Worm (Caenorhabditis elegans) whole organism, early embryonic: ENCODE results near the gene F55C9.5.

Experiments
- B0310.2 ChIP-seq: sonication (generic microtip); optimal IDR thresholded peaks from 2 replicates; lab custom pipeline; 2016; ENCODE audit warnings: mild to moderate bottlenecking, missing genetic modification characterization, missing compliant biosample characterization
- F13C5.2 ChIP-seq: sonication (generic microtip); optimal IDR thresholded peaks from 2 replicates; lab custom pipeline; 2017; ENCODE audit warnings: mild to moderate bottlenecking, missing genetic modification characterization, inconsistent platforms, missing compliant biosample characterization
- aly-1 ChIP-seq: sonication (generic microtip); optimal IDR thresholded peaks from 2 replicates; lab custom pipeline; 2016; ENCODE audit warnings: missing genetic modification characterization, missing compliant biosample characterization
- ama-1 ChIP-seq: fragments of 150-350 bp; optimal IDR thresholded peaks from 2 replicates; lab custom pipeline; 2014
- ceh-36 ChIP-seq: sonication (generic microtip); optimal IDR thresholded peaks from 2 replicates; lab custom pipeline; 2016; ENCODE audit warnings: missing genetic modification characterization, inconsistent platforms, missing compliant biosample characterization
- ets-7 ChIP-seq: sonication (generic microtip); optimal IDR thresholded peaks from 2 replicates; lab custom pipeline; 2016; ENCODE audit warnings: missing genotype, missing genetic modification characterization, missing compliant biosample characterization
- flt-1 ChIP-seq: fragments of 200-800 bp; sonication (Bioruptor generic); IDR thresholded peaks from 2 replicates; pipeline ENCODE4 v1.3.6; 2022; ENCODE audit warnings: missing genetic modification characterization, missing compliant biosample characterization
- hmbx-1 ChIP-seq: sonication (generic microtip); optimal IDR thresholded peaks from 2 replicates; lab custom pipeline; 2016; ENCODE audit warnings: mild to moderate bottlenecking, missing genetic modification characterization, missing compliant biosample characterization
- hnd-1 ChIP-seq: sonication (generic microtip); optimal IDR thresholded peaks from 2 replicates; lab custom pipeline; 2016; ENCODE audit warnings: missing genetic modification characterization, missing compliant biosample characterization
- pes-1 ChIP-seq: fragments of 200-800 bp; sonication (Bioruptor generic); IDR thresholded peaks from 2 replicates; pipeline ENCODE4 v1.3.6; 2022; ENCODE audit warnings: missing genetic modification reagents, missing genetic modification characterization, missing compliant biosample characterization
- scrt-1 ChIP-seq: fragments of 200-800 bp; sonication (Bioruptor generic); IDR thresholded peaks from 2 replicates; pipeline ENCODE4 v1.3.6; 2022; ENCODE audit warnings: missing genetic modification characterization, missing compliant biosample characterization
- sea-1 ChIP-seq: fragments of 200-800 bp; sonication (Bioruptor generic); conservative IDR thresholded peaks from 2 replicates; pipeline ENCODE4 v1.3.6; 2022; ENCODE audit warnings: missing genetic modification characterization, missing compliant biosample characterization
- tbx-37 ChIP-seq: fragments of 200-800 bp; sonication (Bioruptor generic); conservative IDR thresholded peaks from 2 replicates; pipeline ENCODE4 v1.3.6; 2022; ENCODE audit warnings: missing genetic modification reagents, missing genetic modification characterization, missing compliant biosample characterization
- tra-4 ChIP-seq: sonication (generic microtip); optimal IDR thresholded peaks from 2 replicates; lab custom pipeline; 2017; ENCODE audit warnings: missing genetic modification characterization, missing compliant biosample characterization

DNA sequence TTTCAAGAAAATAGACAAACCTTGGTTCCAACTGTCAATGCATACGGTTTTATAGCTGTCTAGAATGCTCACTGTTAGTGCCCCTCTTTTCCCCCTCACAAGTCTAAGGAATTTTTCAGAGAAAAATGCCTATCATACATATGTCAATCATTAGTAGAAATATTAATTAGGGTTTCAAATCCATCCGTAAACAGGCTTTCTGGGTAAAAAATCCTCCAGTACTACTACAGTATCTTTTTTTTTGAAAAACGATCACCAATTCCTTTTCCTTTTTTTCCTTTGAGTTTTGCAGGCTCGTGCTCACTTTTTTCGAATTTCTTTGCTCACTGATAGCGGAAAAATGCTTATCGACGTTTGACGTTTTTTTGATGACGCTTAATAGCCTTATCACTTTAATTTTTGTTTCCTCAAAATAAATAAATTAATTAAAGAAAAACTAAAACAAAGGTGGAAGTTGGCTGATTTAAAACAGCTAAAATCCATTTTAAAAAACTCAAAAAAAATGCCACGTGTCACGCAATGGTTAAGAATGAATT, 26.6 kb upstream of the F55C9.5 start, which contains the start of gene C43D7.7:
- TF ChIP-seq ama-1 (lab: Kevin White, UChicago): no peak
- TF ChIP-seq aly-1 (tag; lab: Kevin White, UChicago): no peak
- no peak for TF ChIP-seq hmbx-1 (tag; lab: Kevin White, UChicago)
- TF ChIP-seq tra-4 (tag; lab: Kevin White, UChicago): no peak
- no peak for TF ChIP-seq sea-1 (GFP tag; lab: Robert Waterston, UW)
- no peak for TF ChIP-seq flt-1 (GFP tag; lab: Robert Waterston, UW)
- TF ChIP-seq tbx-37 (GFP tag; lab: Robert Waterston, UW): no peak
- TF ChIP-seq scrt-1 (GFP tag; lab: Robert Waterston, UW): no peak
- TF ChIP-seq ceh-36 (tag; lab: Kevin White, UChicago): no peak
- no peak for TF ChIP-seq pes-1 (GFP tag; lab: Robert Waterston, UW)
- no peak for TF ChIP-seq F13C5.2
- TF ChIP-seq hnd-1: no peak
- TF ChIP-seq ets-7 (tag; lab: Kevin White, UChicago): no peak
- no peak for TF ChIP-seq B0310.2 (tag; lab: Kevin White, UChicago)
